Worm (Caenorhabditis elegans) whole organism, L4 larva: ENCODE data around the gene Y102A11A.5.
A peak's percentile ranks its signal among the peaks of the same experiment; 100 is the strongest.

ENCODE experiments used
- F26F4.8 ChIP-seq: fragments of 200-800 bp; sonication (Bioruptor generic); conservative IDR thresholded peaks from 2 replicates; pipeline ENCODE4 v1.3.6; 2022; ENCODE audit warnings: missing genetic modification characterization, missing compliant biosample characterization
- F37D6.2 ChIP-seq: sonication (generic microtip); optimal IDR thresholded peaks from 2 replicates; lab custom pipeline; 2016; ENCODE audit warnings: mild to moderate bottlenecking, missing genetic modification characterization, missing compliant biosample characterization
- F49E8.2 ChIP-seq: sonication (generic microtip); optimal IDR thresholded peaks from 2 replicates; lab custom pipeline; 2016; ENCODE audit warnings: missing compliant biosample characterization, mild to moderate bottlenecking, missing genetic modification characterization, borderline replicate concordance
- T26A8.4 ChIP-seq: fragments of 200-800 bp; sonication (Bioruptor generic); IDR thresholded peaks from 2 replicates; pipeline ENCODE4 v1.3.6; 2022; ENCODE audit warnings: missing genetic modification characterization, missing compliant biosample characterization
- Y5F2A.4 ChIP-seq: fragments of 200-800 bp; sonication (Bioruptor generic); optimal IDR thresholded peaks from 2 replicates; lab custom pipeline; 2018; ENCODE audit warnings: mild to moderate bottlenecking, missing genetic modification characterization, missing compliant biosample characterization
- Y75B8A.6 ChIP-seq: fragments of 200-800 bp; sonication (Bioruptor generic); IDR thresholded peaks from 2 replicates; pipeline ENCODE4 v1.3.6; 2022; ENCODE audit warnings: missing genetic modification reagents, missing genetic modification characterization, missing compliant biosample characterization
- aly-2 ChIP-seq: sonication (generic microtip); optimal IDR thresholded peaks from 2 replicates; lab custom pipeline; 2018; ENCODE audit warnings: missing biosample characterization, missing genetic modification characterization
- ama-1 ChIP-seq: fragments of 150-350 bp; optimal IDR thresholded peaks from 2 replicates; lab custom pipeline; 2014; ENCODE audit warnings: inconsistent platforms, mixed read lengths
- ceh-32 ChIP-seq: sonication (generic microtip); optimal IDR thresholded peaks from 2 replicates; lab custom pipeline; 2016; ENCODE audit warnings: mild to moderate bottlenecking, missing genetic modification characterization, missing compliant biosample characterization; ENCODE audit not compliant: poor library complexity
- ceh-44 ChIP-seq: fragments of 200-800 bp; sonication (Bioruptor generic); IDR thresholded peaks from 2 replicates; pipeline ENCODE4 v1.3.6; 2022; ENCODE audit warnings: missing genetic modification reagents, missing genetic modification characterization, missing compliant biosample characterization
- ceh-82 ChIP-seq: sonication (generic microtip); optimal IDR thresholded peaks from 2 replicates; lab custom pipeline; 2017; ENCODE audit warnings: missing biosample characterization, missing genetic modification characterization
- ctbp-1 ChIP-seq: fragments of 200-800 bp; sonication (Bioruptor generic); IDR thresholded peaks from 2 replicates; pipeline ENCODE4 v1.3.6; 2022; ENCODE audit warnings: missing genetic modification reagents, missing genetic modification characterization, missing compliant biosample characterization
- daf-19 ChIP-seq: fragments of 200-800 bp; sonication (Bioruptor generic); conservative IDR thresholded peaks from 2 replicates; pipeline ENCODE4 v1.3.6; 2022; ENCODE audit warnings: missing genetic modification characterization, missing compliant biosample characterization
- daf-8 ChIP-seq: fragments of 200-800 bp; sonication (Bioruptor generic); IDR thresholded peaks from 2 replicates; pipeline ENCODE4 v1.3.6; 2022; ENCODE audit warnings: missing genetic modification characterization, missing compliant biosample characterization
- dmd-6 ChIP-seq: fragments of 200-800 bp; sonication (Bioruptor generic); IDR thresholded peaks from 2 replicates; pipeline ENCODE4 v1.3.6; 2022; ENCODE audit warnings: missing genetic modification reagents, missing genetic modification characterization, missing compliant biosample characterization
- dmd-9 ChIP-seq: fragments of 200-800 bp; sonication (Bioruptor generic); IDR thresholded peaks from 2 replicates; pipeline ENCODE4 v1.3.6; 2022; ENCODE audit warnings: missing genetic modification reagents, missing genetic modification characterization, missing compliant biosample characterization
- dve-1 ChIP-seq: sonication (generic microtip); optimal IDR thresholded peaks from 2 replicates; lab custom pipeline; 2017; ENCODE audit warnings: antibody characterized with exemption, mild to moderate bottlenecking, missing genetic modification characterization, missing compliant biosample characterization; ENCODE audit not compliant: insufficient read depth
- jun-1 ChIP-seq: fragments of 150-350 bp; optimal IDR thresholded peaks from 2 replicates; lab custom pipeline; 2014; ENCODE audit warnings: missing biosample characterization, missing genetic modification reagents, missing genetic modification characterization
- lin-15B ChIP-seq: fragments of 150-350 bp; sonication (generic microtip); optimal IDR thresholded peaks from 3 replicates; lab custom pipeline; 2014; ENCODE audit warnings: missing biosample characterization, missing genetic modification characterization
- madf-9 ChIP-seq: fragments of 200-800 bp; sonication (Bioruptor generic); conservative IDR thresholded peaks from 2 replicates; pipeline ENCODE4 v1.3.6; 2022; ENCODE audit warnings: missing genetic modification reagents, missing genetic modification characterization, missing compliant biosample characterization
- mdl-1 ChIP-seq, 2 experiments: fragments of 150-350 bp in 1 of 2; sonication (generic microtip) in 1 of 2; optimal IDR thresholded peaks; 2 replicates each; lab custom pipeline; 2014 to 2017; ENCODE audit warnings: missing biosample characterization in 2 of 2, missing genetic modification characterization in 2 of 2
- mdt-29 ChIP-seq: fragments of 200-800 bp; sonication (Bioruptor generic); IDR thresholded peaks from 2 replicates; pipeline ENCODE4 v1.3.6; 2022; ENCODE audit warnings: missing genetic modification reagents, missing genetic modification characterization, missing compliant biosample characterization
- mep-1 ChIP-seq: fragments of 150-350 bp; sonication (generic microtip); optimal IDR thresholded peaks from 3 replicates; lab custom pipeline; 2014; ENCODE audit warnings: missing biosample characterization, missing genetic modification characterization
- mes-2 ChIP-seq: sonication (generic microtip); optimal IDR thresholded peaks from 2 replicates; lab custom pipeline; 2016; ENCODE audit warnings: missing genotype, mild to moderate bottlenecking, missing genetic modification characterization, missing compliant biosample characterization; ENCODE audit not compliant: poor library complexity, severe bottlenecking
- mxl-3 ChIP-seq: fragments of 200-800 bp; sonication (Bioruptor generic); optimal IDR thresholded peaks from 2 replicates; lab custom pipeline; 2018; ENCODE audit warnings: mild to moderate bottlenecking, missing genetic modification characterization, missing compliant biosample characterization
- nhr-111 ChIP-seq: fragments of 200-800 bp; sonication (Bioruptor generic); optimal IDR thresholded peaks from 2 replicates; lab custom pipeline; 2018; ENCODE audit warnings: mild to moderate bottlenecking, missing genetic modification characterization, missing compliant biosample characterization
- nhr-41 ChIP-seq: fragments of 200-800 bp; sonication (Bioruptor generic); IDR thresholded peaks from 2 replicates; pipeline ENCODE4 v1.3.6; 2022; ENCODE audit warnings: missing genetic modification reagents, missing genetic modification characterization, missing compliant biosample characterization
- php-3 ChIP-seq: fragments of 200-800 bp; sonication (Bioruptor generic); IDR thresholded peaks from 2 replicates; pipeline ENCODE4 v1.3.6; 2022; ENCODE audit warnings: missing genetic modification reagents, missing genetic modification characterization, missing compliant biosample characterization
- pqm-1 ChIP-seq: sonication (generic microtip); optimal IDR thresholded peaks from 2 replicates; lab custom pipeline; 2017; ENCODE audit warnings: missing biosample characterization, missing genetic modification characterization
- rbr-2 ChIP-seq: sonication (generic microtip); optimal IDR thresholded peaks from 2 replicates; lab custom pipeline; 2016; ENCODE audit warnings: missing genotype, missing genetic modification characterization, missing compliant biosample characterization
- saeg-2 ChIP-seq: fragments of 200-800 bp; sonication (Bioruptor generic); IDR thresholded peaks from 2 replicates; pipeline ENCODE4 v1.3.6; 2022; ENCODE audit warnings: missing genetic modification reagents, missing genetic modification characterization, missing compliant biosample characterization
- set-16 ChIP-seq: fragments of 200-800 bp; sonication (Bioruptor generic); IDR thresholded peaks from 2 replicates; pipeline ENCODE4 v1.3.6; 2022; ENCODE audit warnings: missing genetic modification reagents, missing genetic modification characterization, missing compliant biosample characterization
- snpc-1.2 ChIP-seq: fragments of 200-800 bp; sonication (Bioruptor generic); IDR thresholded peaks from 2 replicates; pipeline ENCODE4 v1.3.6; 2022; ENCODE audit warnings: missing genetic modification reagents, missing genetic modification characterization, missing compliant biosample characterization
- snpc-4 ChIP-seq: fragments of 150-350 bp; optimal IDR thresholded peaks from 2 replicates; lab custom pipeline; 2014; ENCODE audit warnings: missing biosample characterization, missing genetic modification characterization
- spr-1 ChIP-seq: sonication (generic microtip); optimal IDR thresholded peaks from 2 replicates; lab custom pipeline; 2016; ENCODE audit warnings: mild to moderate bottlenecking, missing genetic modification characterization, missing compliant biosample characterization
- spr-3 ChIP-seq: fragments of 200-800 bp; sonication (Bioruptor generic); optimal IDR thresholded peaks from 2 replicates; lab custom pipeline; 2018; ENCODE audit warnings: mild to moderate bottlenecking, missing genetic modification characterization, missing compliant biosample characterization
- tag-97 ChIP-seq: fragments of 200-800 bp; sonication (Bioruptor generic); IDR thresholded peaks from 2 replicates; pipeline ENCODE4 v1.3.6; 2022; ENCODE audit warnings: missing genetic modification characterization, missing compliant biosample characterization
- tra-1 ChIP-seq: fragments of 200-800 bp; sonication (Bioruptor generic); IDR thresholded peaks from 2 replicates; pipeline ENCODE4 v1.3.6; 2022; ENCODE audit warnings: missing genetic modification reagents, missing genetic modification characterization, missing compliant biosample characterization
- unc-39 ChIP-seq: sonication (generic microtip); optimal IDR thresholded peaks from 2 replicates; lab custom pipeline; 2017; ENCODE audit warnings: missing biosample characterization, missing genetic modification characterization
- unc-62 ChIP-seq, 3 experiments: fragments of 150-350 bp in 1 of 3; sonication (generic microtip); optimal IDR thresholded peaks in 2 of 3; peaks in 1 of 3; 1 replicate in 1 of 3; 2 replicates in 2 of 3; lab custom pipeline; 2014 to 2017; ENCODE audit warnings: missing biosample characterization in 3 of 3, missing genetic modification characterization in 3 of 3, missing genetic modification reagents in 3 of 3, missing genotype in 1 of 3
- zag-1 ChIP-seq: fragments of 150-350 bp; optimal IDR thresholded peaks from 2 replicates; lab custom pipeline; 2014; ENCODE audit warnings: missing biosample characterization, missing genetic modification characterization
- zip-2 ChIP-seq: fragments of 150-350 bp; optimal IDR thresholded peaks from 2 replicates; lab custom pipeline; 2014; ENCODE audit warnings: missing biosample characterization, missing genetic modification characterization
- ztf-11 ChIP-seq: fragments of 150-350 bp; optimal IDR thresholded peaks from 2 replicates; lab custom pipeline; 2014; ENCODE audit warnings: missing biosample characterization, missing genetic modification characterization

The Y102A11A.5 gene

ce11 chrX:2018211-2018610, 13.2 kb downstream of the Y102A11A.5 start (continued):
- no peak for TF ChIP-seq nhr-41 (GFP tag; lab: Robert Waterston, UW)
- peak; percentile 70 for TF ChIP-seq php-3 (GFP tag; lab: Robert Waterston, UW)
- peak; percentile 91 for TF ChIP-seq pqm-1 (tag; lab: Kevin White, UChicago)
- no peak for TF ChIP-seq spr-1 (tag; lab: Kevin White, UChicago)
- TF ChIP-seq madf-9 (GFP tag; lab: Robert Waterston, UW), result no peak
- no peak for TF ChIP-seq aly-2
- TF ChIP-seq unc-39 (tag; lab: Kevin White, UChicago), result no peak
- no peak for TF ChIP-seq Y75B8A.6 (GFP tag; lab: Robert Waterston, UW)
- no peak for TF ChIP-seq daf-8 (GFP tag; lab: Robert Waterston, UW)
- TF ChIP-seq tag-97 (GFP tag; lab: Robert Waterston, UW), result no peak
- TF ChIP-seq unc-62 (GFP tag; optimal IDR thresholded peaks at IDR 0.05 in 1 of 2; lab: Kevin White, UChicago), result no peak
- TF ChIP-seq unc-62 (tag; optimal IDR thresholded peaks at IDR 0.05; lab: Kevin White, UChicago), result no peak
- 0 out of 2 replicates have a peak, but pooled peaks have one; percentile 60 for TF ChIP-seq tra-1
- TF ChIP-seq dmd-6, result peak; percentile 72
- peak; percentile 31 for TF ChIP-seq mes-2
- TF ChIP-seq T26A8.4, result no peak
- TF ChIP-seq saeg-2, result no peak
- TF ChIP-seq dmd-9, result no peak
- no peak for TF ChIP-seq ceh-44
- no peak for TF ChIP-seq set-16
- TF ChIP-seq zip-2 (tag; lab: Kevin White, UChicago), result no peak
- TF ChIP-seq F26F4.8, result no peak
- TF ChIP-seq snpc-4, result no peak
- no peak for TF ChIP-seq ceh-32 (tag; lab: Kevin White, UChicago)
- no peak for TF ChIP-seq F37D6.2 (tag; lab: Kevin White, UChicago)
- TF ChIP-seq Y5F2A.4 (GFP tag; lab: Kevin White, UChicago), result no peak
- TF ChIP-seq jun-1 (tag; lab: Kevin White, UChicago), result no peak
- TF ChIP-seq mep-1 (tag; lab: Kevin White, UChicago), result no peak
- TF ChIP-seq daf-19 (GFP tag; lab: Robert Waterston, UW), result no peak
- TF ChIP-seq mxl-3 (GFP tag; lab: Kevin White, UChicago), result no peak
- TF ChIP-seq ztf-11, result no peak
- no peak for TF ChIP-seq ceh-82 (tag; lab: Kevin White, UChicago)
- no peak for TF ChIP-seq zag-1 (tag; lab: Kevin White, UChicago)
- TF ChIP-seq dve-1 (tag; lab: Kevin White, UChicago), result peak; percentile 19
- TF ChIP-seq F49E8.2 (tag; lab: Kevin White, UChicago), result no peak
- no peak for TF ChIP-seq snpc-1.2 (GFP tag; lab: Robert Waterston, UW)
- TF ChIP-seq nhr-111 (GFP tag; lab: Kevin White, UChicago), result no peak
- TF ChIP-seq ama-1 (lab: Kevin White, UChicago), result no peak
- no peak for TF ChIP-seq rbr-2 (tag; lab: Kevin White, UChicago)
- TF ChIP-seq mdl-1 (tag; optimal IDR thresholded peaks at IDR 0.05; lab: Kevin White, UChicago), result no peak
- TF ChIP-seq spr-3 (GFP tag; lab: Kevin White, UChicago), result no peak
- TF ChIP-seq mdt-29 (GFP tag; lab: Robert Waterston, UW), result no peak
- TF ChIP-seq ctbp-1 (GFP tag; lab: Robert Waterston, UW), result no peak
- no peak for TF ChIP-seq lin-15B (tag; lab: Kevin White, UChicago)
